Worm (Caenorhabditis elegans): Measurements from ENCODE around the gene ztf-22.

DNA sequence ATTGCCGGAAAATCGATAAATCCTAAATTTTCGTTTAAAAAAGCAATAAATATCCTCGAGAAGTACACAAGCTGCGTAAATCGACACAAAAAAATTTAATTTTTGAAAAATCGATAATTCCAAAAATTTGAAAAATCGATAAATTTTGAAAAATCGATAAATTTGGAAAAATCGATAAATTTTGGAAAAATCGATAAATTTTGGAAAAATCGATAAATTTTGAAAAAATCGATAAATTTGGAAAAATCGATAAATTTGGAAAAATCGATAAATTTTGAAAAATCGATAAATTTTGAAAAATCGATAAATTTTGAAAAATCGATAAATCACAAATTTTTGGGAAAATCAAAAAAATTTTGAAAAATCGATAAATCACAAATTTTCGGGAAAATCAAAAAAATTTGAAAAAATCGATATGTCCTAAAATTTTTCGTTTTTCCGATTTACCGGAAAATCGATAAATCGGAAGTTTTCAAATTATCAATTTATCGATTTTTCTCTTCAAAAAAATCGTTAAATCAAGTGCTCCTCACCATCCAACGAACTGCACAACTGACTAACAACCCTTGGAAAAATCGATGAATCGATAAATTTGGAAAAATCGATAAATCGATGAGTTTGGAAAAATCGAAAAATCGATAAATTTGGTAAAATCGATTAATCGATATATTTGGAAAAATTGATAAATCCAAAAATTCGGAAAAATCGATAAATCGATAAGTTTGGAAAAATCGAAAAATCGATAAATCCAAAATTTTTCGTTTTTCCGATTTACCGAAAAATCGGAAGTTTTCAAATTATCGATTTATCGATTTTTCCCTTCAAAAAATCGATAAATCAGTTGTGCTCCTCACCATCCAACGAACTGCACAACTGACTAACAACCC is 30.3 kb upstream of the ztf-22 start:
- TF ChIP-seq W03F9.2 (tag; optimal IDR thresholded peaks at IDR 0.05) = no peak
- TF ChIP-seq him-1 (tag; optimal IDR thresholded peaks at IDR 0.05) = no peak
- no peak for TF ChIP-seq dao-5 (tag; optimal IDR thresholded peaks at IDR 0.05)
